Fruit fly (Drosophila melanogaster): ENCODE results near the gene CG11537.

Gene CG11537

dm6 chr3L:3142516-3143382 lies 508 bp downstream of the CG11537 start:
- no peak for TF ChIP-seq CG34367 (tag; optimal IDR thresholded peaks at IDR 0.05)
- TF ChIP-seq D1 (tag; optimal IDR thresholded peaks at IDR 0.05), result no peak
- TF ChIP-seq rn (GFP tag; IDR thresholded peaks at IDR 0.05), result no peak
- no peak for TF ChIP-seq CG12605 (GFP tag; IDR thresholded peaks at IDR 0.05)
- no peak for TF ChIP-seq CG10348 (GFP tag; IDR thresholded peaks at IDR 0.05)
- no peak for TF ChIP-seq Ets98B (GFP tag; IDR thresholded peaks at IDR 0.05)
- no peak for TF ChIP-seq CG17806 (tag; optimal IDR thresholded peaks at IDR 0.05)
- no peak for TF ChIP-seq gl (tag; optimal IDR thresholded peaks at IDR 0.05)
- no peak for TF ChIP-seq Pif1A (GFP tag; optimal IDR thresholded peaks at IDR 0.05)
- no peak for TF ChIP-seq CG13204 (GFP tag; optimal IDR thresholded peaks at IDR 0.05)
- no peak for TF ChIP-seq CG8159 (tag; optimal IDR thresholded peaks at IDR 0.05)
- no peak for TF ChIP-seq fd96Ca (GFP tag; IDR thresholded peaks at IDR 0.05)
- TF ChIP-seq EcR (GFP tag; optimal IDR thresholded peaks at IDR 0.05), result no peak
- TF ChIP-seq CG15710 (tag; optimal IDR thresholded peaks at IDR 0.05), result no peak
- no peak for TF ChIP-seq CG9948 (tag; optimal IDR thresholded peaks at IDR 0.05)
- no peak for TF ChIP-seq CG14655 (GFP tag; optimal IDR thresholded peaks at IDR 0.05)

DNA sequence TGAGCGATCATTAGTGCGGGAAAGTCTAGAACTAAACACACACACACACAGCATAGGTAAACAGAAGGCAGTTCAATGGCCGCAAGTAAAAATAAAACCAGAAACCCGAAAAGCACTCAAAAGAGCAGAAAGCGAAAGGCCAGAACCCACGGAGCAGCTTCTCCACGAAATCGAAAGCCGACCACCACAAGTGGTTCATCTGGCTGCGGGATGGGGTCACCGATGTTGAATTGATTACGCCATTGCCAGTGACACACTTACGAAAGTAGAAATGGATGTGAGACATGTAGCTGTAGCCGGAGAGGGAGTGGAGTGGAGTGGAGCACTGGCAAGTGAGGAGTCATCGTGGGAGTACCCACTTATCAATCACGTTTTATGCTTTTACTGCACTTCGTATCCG lies 1.8 kb downstream of the CG11537 start:
- TF ChIP-seq CG9948 (tag; optimal IDR thresholded peaks at IDR 0.05) (no peak), Snoo (tag; optimal IDR thresholded peaks at IDR 0.05) (no peak), Pif1A (GFP tag; optimal IDR thresholded peaks at IDR 0.05) (no peak), CG17806 (tag; optimal IDR thresholded peaks at IDR 0.05) (no peak), EcR (GFP tag; optimal IDR thresholded peaks at IDR 0.05) (no peak), CG13204 (GFP tag; optimal IDR thresholded peaks at IDR 0.05) (no peak), CG32121 (GFP tag; IDR thresholded peaks at IDR 0.05) (no peak), CG10348 (GFP tag; IDR thresholded peaks at IDR 0.05) (no peak), Pif1B (GFP tag; optimal IDR thresholded peaks at IDR 0.05) (no peak), CG14655 (GFP tag; optimal IDR thresholded peaks at IDR 0.05) (no peak), CG34367 (tag; optimal IDR thresholded peaks at IDR 0.05) (no peak), D1 (tag; optimal IDR thresholded peaks at IDR 0.05) (no peak), fd96Ca (GFP tag; IDR thresholded peaks at IDR 0.05) (no peak), CG8159 (tag; optimal IDR thresholded peaks at IDR 0.05) (no peak), CG4496 (GFP tag; IDR thresholded peaks at IDR 0.05) (no peak), CG12605 (GFP tag; IDR thresholded peaks at IDR 0.05) (no peak), CG15710 (tag; optimal IDR thresholded peaks at IDR 0.05) (no peak)

DNA sequence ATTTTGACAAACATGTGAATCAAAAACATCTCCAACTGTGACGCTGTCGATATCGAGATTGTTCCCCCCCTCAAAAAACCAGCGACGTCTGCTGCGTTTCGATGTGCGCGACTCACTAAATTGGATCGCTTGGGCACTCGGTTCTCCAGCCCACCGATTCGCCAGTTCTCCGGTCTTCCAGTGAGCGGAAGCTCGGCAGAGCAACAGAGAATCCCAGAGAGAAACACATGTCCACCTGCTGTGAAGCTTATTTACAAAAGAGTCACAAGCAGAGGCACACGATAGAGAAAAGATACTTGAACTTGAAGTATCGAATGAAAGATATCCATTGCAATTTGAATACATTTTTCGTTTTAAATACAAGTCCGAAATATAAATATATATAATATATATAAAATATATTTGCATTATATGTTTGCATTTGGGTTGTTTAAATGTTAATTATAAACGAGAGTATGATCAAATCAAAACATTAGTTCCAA lies 9.2 kb downstream of the CG11537 start:
- no peak for TF ChIP-seq gl (tag; optimal IDR thresholded peaks at IDR 0.05)
- TF ChIP-seq D1 (tag; optimal IDR thresholded peaks at IDR 0.05), result no peak
- peak; percentile 41; the same call in 1 of the 2 replicates for TF ChIP-seq Ets98B (GFP tag; IDR thresholded peaks at IDR 0.05)
- TF ChIP-seq fd96Ca (GFP tag; IDR thresholded peaks at IDR 0.05), result no peak
- no peak for TF ChIP-seq EcR (GFP tag; optimal IDR thresholded peaks at IDR 0.05)
- no peak for TF ChIP-seq CG34367 (tag; optimal IDR thresholded peaks at IDR 0.05)
- TF ChIP-seq Pif1A (GFP tag; optimal IDR thresholded peaks at IDR 0.05), result peak; percentile 44
- TF ChIP-seq CG14655 (GFP tag; optimal IDR thresholded peaks at IDR 0.05), result no peak
- TF ChIP-seq Pif1B (GFP tag; optimal IDR thresholded peaks at IDR 0.05), result peak; percentile 43
- no peak for TF ChIP-seq Snoo (tag; optimal IDR thresholded peaks at IDR 0.05)
- TF ChIP-seq CG10348 (GFP tag; IDR thresholded peaks at IDR 0.05), result no peak
- TF ChIP-seq CG8301 (tag; optimal IDR thresholded peaks at IDR 0.05), result no peak
- TF ChIP-seq rn (GFP tag; IDR thresholded peaks at IDR 0.05), result no peak
- 0 out of 3 replicates have a peak, but pooled peaks have one; percentile 33 for TF ChIP-seq CG4496 (GFP tag; IDR thresholded peaks at IDR 0.05)
- peak; percentile 33; the same call in 1 of the 2 replicates for TF ChIP-seq CG12605 (GFP tag; IDR thresholded peaks at IDR 0.05)

dm6 chr3L:3127544-3127943 lies 15.7 kb downstream of the CG11537 start, which contains the start of gene promL:
promL (minus strand) TSS chr3L:3127724.
- TF ChIP-seq CG4496 (GFP tag; IDR thresholded peaks at IDR 0.05) (peak; percentile 47; the same call in 1 of the 3 replicates), CG13204 (GFP tag; optimal IDR thresholded peaks at IDR 0.05) (peak; percentile 10), EcR (GFP tag; optimal IDR thresholded peaks at IDR 0.05) (peak; percentile 68), CG15710 (tag; optimal IDR thresholded peaks at IDR 0.05) (peak; percentile 51), Pif1A (GFP tag; optimal IDR thresholded peaks at IDR 0.05) (peak; percentile 29), CG17806 (tag; optimal IDR thresholded peaks at IDR 0.05) (no peak), rn (GFP tag; IDR thresholded peaks at IDR 0.05) (no peak), Pif1B (GFP tag; optimal IDR thresholded peaks at IDR 0.05) (peak; percentile 12), Ets98B (GFP tag; IDR thresholded peaks at IDR 0.05) (peak; percentile 37), fd96Ca (GFP tag; IDR thresholded peaks at IDR 0.05) (peak; percentile 34; the same call in 1 of the 3 replicates), CG34367 (tag; optimal IDR thresholded peaks at IDR 0.05) (no peak), Snoo (tag; optimal IDR thresholded peaks at IDR 0.05) (peak; percentile 56), CG8159 (tag; optimal IDR thresholded peaks at IDR 0.05) (peak; percentile 19)

DNA sequence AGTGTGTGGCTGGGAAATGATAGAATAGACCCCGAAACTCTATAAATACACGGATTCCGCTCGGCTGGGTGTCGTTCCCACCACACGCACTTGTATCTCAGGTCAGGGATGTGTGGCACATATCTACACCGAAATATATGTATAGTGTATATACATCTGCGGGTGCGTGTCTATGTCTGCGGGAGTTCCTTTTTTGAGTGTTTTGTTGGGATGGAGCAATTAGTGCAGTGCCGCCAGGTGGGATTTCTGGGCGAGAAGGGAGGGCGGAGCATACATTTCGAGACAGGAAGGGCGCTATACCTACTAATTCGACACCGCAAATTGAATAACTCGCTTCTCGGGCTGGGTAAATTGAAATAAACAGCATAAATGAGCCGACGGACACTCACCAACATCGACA lies 16.8 kb downstream of the CG11537 start:
- TF ChIP-seq D1 (tag; optimal IDR thresholded peaks at IDR 0.05) (no peak), fd96Ca (GFP tag; IDR thresholded peaks at IDR 0.05) (0 out of 3 replicates have a peak, but pooled peaks have one; percentile 22), CG9948 (tag; optimal IDR thresholded peaks at IDR 0.05) (no peak), CG8301 (tag; optimal IDR thresholded peaks at IDR 0.05) (no peak), CG10348 (GFP tag; IDR thresholded peaks at IDR 0.05) (no peak), CG34367 (tag; optimal IDR thresholded peaks at IDR 0.05) (no peak)
